Worm (Caenorhabditis elegans): ENCODE data around the gene npp-9.
"Not testable (repeated sequence)": the region's sequence is repeated elsewhere in the genome, so short reads cannot be mapped to it uniquely, and the experiment has no call there.

- not testable (repeated sequence) for TF ChIP-seq daf-8, saeg-2 (GFP tag; IDR thresholded peaks at IDR 0.05)
These were observed 49.2 kb upstream of the npp-9 start, which contains the start of gene C34C12.2 for ce11 chrIII:3453486-3453885.
